Fruit fly (Drosophila melanogaster) whole organism, embryonic: ENCODE results near the gene CG31365.

Experiments
- CG11695 ChIP-seq: fragments of 200-800 bp; sonication (Bioruptor generic); IDR thresholded peaks from 3 replicates; pipeline ENCODE4 v1.3.6; 2022; ENCODE audit warnings: missing biosample characterization, missing genetic modification characterization
- CG1233 ChIP-seq: fragments of 200-800 bp; sonication (Bioruptor generic); optimal IDR thresholded peaks from 4 replicates; lab custom pipeline; 2018; ENCODE audit warnings: missing biosample characterization, mild to moderate bottlenecking, missing genetic modification characterization
- CG15073 ChIP-seq: fragments of 200-800 bp; sonication (Bioruptor generic); optimal IDR thresholded peaks from 2 replicates; lab custom pipeline; 2016; ENCODE audit warnings: missing biosample characterization, missing genetic modification characterization
- CG15479 ChIP-seq: fragments of 200-800 bp; sonication (Bioruptor generic); optimal IDR thresholded peaks from 3 replicates; lab custom pipeline; 2019; ENCODE audit warnings: missing biosample characterization, mild to moderate bottlenecking, missing genetic modification characterization, moderate library complexity
- CG15696 ChIP-seq: fragments of 200-800 bp; sonication (Bioruptor generic); optimal IDR thresholded peaks from 2 replicates; lab custom pipeline; 2019; ENCODE audit warnings: missing biosample characterization, mild to moderate bottlenecking, missing genetic modification characterization, moderate library complexity
- CG1603 ChIP-seq: fragments of 200-800 bp; sonication (Bioruptor generic); optimal IDR thresholded peaks from 2 replicates; lab custom pipeline; 2019; ENCODE audit warnings: missing biosample characterization, mild to moderate bottlenecking, missing genetic modification characterization, moderate library complexity
- CG17186 ChIP-seq: fragments of 200-800 bp; sonication (Bioruptor generic); optimal IDR thresholded peaks from 3 replicates; lab custom pipeline; 2017; ENCODE audit warnings: missing biosample characterization, missing genetic modification reagents, missing genetic modification characterization
- CG17328 ChIP-seq: fragments of 200-800 bp; sonication (Bioruptor generic); IDR thresholded peaks from 2 replicates; pipeline ENCODE4 v1.3.6; 2022; ENCODE audit warnings: missing biosample characterization, missing genetic modification characterization
- CG17361 ChIP-seq: fragments of 200-800 bp; sonication (Bioruptor generic); IDR thresholded peaks from 3 replicates; pipeline ENCODE4 v1.3.6; 2022; ENCODE audit warnings: missing biosample characterization, missing genetic modification characterization
- CG2202 ChIP-seq: fragments of 200-800 bp; sonication (Bioruptor generic); optimal IDR thresholded peaks from 2 replicates; lab custom pipeline; 2018; ENCODE audit warnings: missing biosample characterization, mild to moderate bottlenecking, missing genetic modification characterization
- CG2712 ChIP-seq: fragments of 200-800 bp; optimal IDR thresholded peaks from 3 replicates; lab custom pipeline; 2019; ENCODE audit warnings: missing biosample characterization, mild to moderate bottlenecking, missing genetic modification characterization, moderate library complexity
- CG3065 ChIP-seq: fragments of 200-800 bp; sonication (Bioruptor generic); optimal IDR thresholded peaks from 2 replicates; lab custom pipeline; 2016; ENCODE audit warnings: missing biosample characterization, missing genetic modification characterization
- CG4404 ChIP-seq: fragments of 200-800 bp; sonication (Bioruptor generic); IDR thresholded peaks from 2 replicates; pipeline ENCODE4 v1.3.6; 2022; ENCODE audit warnings: missing biosample characterization, missing genetic modification characterization
- CG5953 ChIP-seq: fragments of 200-800 bp; sonication (Bioruptor generic); IDR thresholded peaks from 2 replicates; pipeline ENCODE4 v1.3.6; 2022; ENCODE audit warnings: missing biosample characterization, missing genetic modification characterization
- CG6791 ChIP-seq: fragments of 200-800 bp; sonication (Bioruptor generic); IDR thresholded peaks from 3 replicates; pipeline ENCODE4 v1.3.6; 2022; ENCODE audit warnings: missing biosample characterization, missing genetic modification characterization; ENCODE audit not compliant: partially characterized antibody
- CG6813 ChIP-seq: fragments of 200-800 bp; sonication (Bioruptor generic); optimal IDR thresholded peaks from 2 replicates; lab custom pipeline; 2017; ENCODE audit warnings: missing biosample characterization, missing genetic modification characterization, mild to moderate bottlenecking, moderate library complexity, missing genetic modification reagents
- CG7271 ChIP-seq: fragments of 200-800 bp; sonication (Bioruptor generic); optimal IDR thresholded peaks from 2 replicates; lab custom pipeline; 2018; ENCODE audit warnings: missing biosample characterization, mild to moderate bottlenecking, missing genetic modification characterization, moderate library complexity
- CG7357 ChIP-seq: fragments of 200-800 bp; sonication (Bioruptor generic); IDR thresholded peaks from 3 replicates; pipeline ENCODE4 v1.3.6; 2022; ENCODE audit warnings: missing biosample characterization, missing genetic modification characterization
- CG9876 ChIP-seq: fragments of 200-800 bp; sonication (Bioruptor generic); optimal IDR thresholded peaks from 2 replicates; lab custom pipeline; 2016; ENCODE audit warnings: missing biosample characterization, missing genetic modification characterization
- D ChIP-seq, 2 experiments: fragments of 200-800 bp in 1 of 2; fragments of >200 bp in 1 of 2; sonication (Bioruptor generic) in 1 of 2; optimal IDR thresholded peaks; 2 replicates in 1 of 2; 3 replicates in 1 of 2; lab custom pipeline; 2017; ENCODE audit warnings: mild to moderate bottlenecking in 1 of 2, missing biosample characterization in 1 of 2, missing genetic modification characterization in 1 of 2, missing genetic modification reagents in 1 of 2
- Deaf1 ChIP-seq: fragments of 200-800 bp; optimal IDR thresholded peaks from 3 replicates; lab custom pipeline; 2019; ENCODE audit warnings: missing biosample characterization, mild to moderate bottlenecking, missing genetic modification characterization, moderate library complexity
- Drgx ChIP-seq: fragments of 200-800 bp; sonication (Bioruptor generic); IDR thresholded peaks from 2 replicates; pipeline ENCODE4 v1.3.6; 2022; ENCODE audit warnings: missing biosample characterization, missing genetic modification characterization
- HLHmδ ChIP-seq: fragments of 200-800 bp; sonication (Bioruptor generic); optimal IDR thresholded peaks from 2 replicates; lab custom pipeline; 2018; ENCODE audit warnings: missing biosample characterization, mild to moderate bottlenecking, missing genetic modification characterization, moderate library complexity
- Hey ChIP-seq: fragments of 200-800 bp; sonication (Bioruptor generic); optimal IDR thresholded peaks from 3 replicates; lab custom pipeline; 2018; ENCODE audit warnings: missing biosample characterization, mild to moderate bottlenecking, missing genetic modification characterization
- Kr ChIP-seq: fragments of 200-800 bp; sonication (Bioruptor generic); optimal IDR thresholded peaks from 2 replicates; lab custom pipeline; 2017; ENCODE audit warnings: missing biosample characterization, mild to moderate bottlenecking, missing genetic modification characterization
- Rfx ChIP-seq: fragments of 200-800 bp; sonication (Bioruptor generic); IDR thresholded peaks from 2 replicates; pipeline ENCODE4 v1.3.6; 2022; ENCODE audit warnings: missing biosample characterization, missing genetic modification characterization
- cas ChIP-seq: fragments of 200-800 bp; sonication (Bioruptor generic); IDR thresholded peaks from 2 replicates; pipeline ENCODE4 v1.3.6; 2022; ENCODE audit warnings: missing biosample characterization, missing genetic modification characterization
- cg ChIP-seq: fragments of 200-800 bp; sonication (Bioruptor generic); optimal IDR thresholded peaks from 3 replicates; lab custom pipeline; 2019; ENCODE audit warnings: missing biosample characterization, mild to moderate bottlenecking, missing genetic modification characterization, moderate library complexity
- chn ChIP-seq: fragments of 200-800 bp; sonication (Bioruptor generic); optimal IDR thresholded peaks from 2 replicates; lab custom pipeline; 2016; ENCODE audit warnings: missing biosample characterization, missing genetic modification characterization
- ci ChIP-seq: fragments of 200-800 bp; sonication (Bioruptor generic); IDR thresholded peaks from 3 replicates; pipeline ENCODE4 v1.3.6; 2022; ENCODE audit warnings: missing biosample characterization, missing genetic modification characterization
- cwo ChIP-seq: fragments of 200-800 bp; sonication (Bioruptor generic); optimal IDR thresholded peaks from 3 replicates; lab custom pipeline; 2017; ENCODE audit warnings: missing biosample characterization, missing genetic modification characterization, mild to moderate bottlenecking, moderate library complexity, missing genetic modification reagents
- dpn ChIP-seq, 2 experiments: fragments of 200-800 bp; sonication (Bioruptor generic); optimal IDR thresholded peaks; 3 replicates each; lab custom pipeline; 2016; ENCODE audit warnings: missing biosample characterization in 2 of 2, missing genetic modification characterization in 2 of 2
- esg ChIP-seq: fragments of 200-800 bp; sonication (Bioruptor generic); conservative IDR thresholded peaks from 2 replicates; pipeline ENCODE4 v1.3.6; 2022; ENCODE audit warnings: missing biosample characterization, missing genetic modification characterization
- fd102C ChIP-seq: fragments of 200-800 bp; sonication (Bioruptor generic); optimal IDR thresholded peaks from 2 replicates; lab custom pipeline; 2018; ENCODE audit warnings: missing biosample characterization, mild to moderate bottlenecking, missing genetic modification characterization, moderate library complexity
- fd64A ChIP-seq: fragments of 200-800 bp; sonication (Bioruptor generic); optimal IDR thresholded peaks from 3 replicates; lab custom pipeline; 2018; ENCODE audit warnings: missing biosample characterization, mild to moderate bottlenecking, missing genetic modification characterization
- ham ChIP-seq: fragments of 200-800 bp; sonication (Bioruptor generic); IDR thresholded peaks from 2 replicates; pipeline ENCODE4 v1.3.6; 2022; ENCODE audit warnings: missing biosample characterization, missing genetic modification characterization
- hkb ChIP-seq, 2 experiments: fragments of 200-800 bp in 1 of 2; fragments of >200 bp in 1 of 2; sonication (Bioruptor generic) in 1 of 2; IDR thresholded peaks in 1 of 2; optimal IDR thresholded peaks in 1 of 2; 2 replicates each; pipeline versions ENCODE4 v1.3.6 to Lab custom; 2017 to 2022; ENCODE audit warnings: missing biosample characterization in 1 of 2, missing genetic modification characterization in 1 of 2
- hth ChIP-seq: fragments of >200 bp; optimal IDR thresholded peaks from 2 replicates; lab custom pipeline; 2017; ENCODE audit warnings: inconsistent platforms
- otp ChIP-seq: fragments of 200-800 bp; sonication (Bioruptor generic); IDR thresholded peaks from 3 replicates; pipeline ENCODE4, ENCODE4 v1.3.6; 2022; ENCODE audit warnings: missing biosample characterization, missing genetic modification characterization
- pan ChIP-seq, 4 experiments: fragments of >200 bp in 3 of 4; fragments of 200-800 bp in 1 of 4; sonication (Bioruptor generic) in 1 of 4; optimal IDR thresholded peaks in 3 of 4; IDR thresholded peaks in 1 of 4; 2 replicates each; pipeline versions ENCODE4 v1.3.6 to Lab custom; 2017 to 2022; ENCODE audit warnings: missing biosample characterization in 2 of 4, missing genetic modification characterization in 2 of 4, mixed read lengths in 1 of 4
- pnt ChIP-seq: fragments of 200-800 bp; sonication (Bioruptor generic); optimal IDR thresholded peaks from 3 replicates; lab custom pipeline; 2016; ENCODE audit warnings: missing biosample characterization, missing genetic modification characterization
- row ChIP-seq: fragments of 200-800 bp; sonication (Bioruptor generic); IDR thresholded peaks from 3 replicates; pipeline ENCODE4 v1.3.6; 2022; ENCODE audit warnings: missing biosample characterization, missing genetic modification characterization
- sens ChIP-seq: fragments of 200-800 bp; sonication (Bioruptor generic); peaks from one replicate; lab custom pipeline; 2016; ENCODE audit warnings: missing biosample characterization, missing genetic modification characterization
- sens-2 ChIP-seq: fragments of 200-800 bp; sonication (Bioruptor generic); IDR thresholded peaks from 2 replicates; pipeline ENCODE4 v1.3.6; 2022; ENCODE audit warnings: missing biosample characterization, missing genetic modification characterization
- vvl ChIP-seq: fragments of 200-800 bp; sonication (Bioruptor generic); IDR thresholded peaks from 2 replicates; pipeline ENCODE4 v1.3.6; 2022; ENCODE audit warnings: missing biosample characterization, missing genetic modification characterization
- zen ChIP-seq: fragments of 200-800 bp; sonication (Bioruptor generic); optimal IDR thresholded peaks from 3 replicates; lab custom pipeline; 2018; ENCODE audit warnings: missing biosample characterization, mild to moderate bottlenecking, missing genetic modification characterization, moderate library complexity
- zf30C ChIP-seq: fragments of 200-800 bp; sonication (Bioruptor generic); optimal IDR thresholded peaks from 3 replicates; lab custom pipeline; 2018; ENCODE audit warnings: missing biosample characterization, mild to moderate bottlenecking, missing genetic modification characterization

Gene CG31365

DNA sequence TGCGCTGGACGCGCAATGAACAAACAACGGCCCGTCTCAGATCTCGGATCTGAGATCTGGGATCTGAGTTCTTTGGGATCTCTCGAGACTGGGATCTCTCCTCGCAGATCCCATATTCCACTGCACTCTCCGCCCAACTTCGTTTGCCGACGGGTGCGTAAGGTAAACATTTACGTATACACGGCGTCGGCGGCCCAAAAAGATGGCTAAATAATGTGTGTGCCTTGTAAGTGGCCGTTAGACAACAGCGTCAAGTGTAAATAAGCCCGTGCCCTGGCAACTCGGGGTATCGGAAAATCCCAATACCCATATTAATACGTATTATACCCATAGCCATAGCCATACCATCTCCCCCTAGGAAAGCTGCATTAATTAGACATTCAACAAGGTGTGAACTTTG is 8.5 kb upstream of the CG31365 start (continued):
- TF ChIP-seq ham (GFP tag; lab: Robert Waterston, UW) = no peak
- TF ChIP-seq CG2202 = no peak
- TF ChIP-seq fd64A = peak; percentile 42
- TF ChIP-seq CG15479 (GFP tag; lab: Kevin White, UChicago) = no peak
- no peak for TF ChIP-seq CG15073 (GFP tag; lab: Kevin White, UChicago)
- no peak for TF ChIP-seq CG17186 (GFP tag; lab: Kevin White, UChicago)
- TF ChIP-seq vvl = peak; percentile 27; the same call in 1 of the 2 replicates
- peak; percentile 47 for TF ChIP-seq HLHmδ
- peak; percentile 48; the same call in 1 of the 3 replicates for TF ChIP-seq ci (GFP tag; lab: Robert Waterston, UW)
- TF ChIP-seq pan (optimal IDR thresholded peaks at IDR 0.05; lab: Kevin White, UChicago) = no peak
- TF ChIP-seq pan (GFP tag; optimal IDR thresholded peaks at IDR 0.05 in 1 of 2, IDR thresholded peaks at IDR 0.05 in 1 of 2) = peak in 1 of 2 experiments; percentile 9
- no peak for TF ChIP-seq Hey (tag; lab: Kevin White, UChicago)
- TF ChIP-seq cas (GFP tag; lab: Robert Waterston, UW) = no peak
- peak; percentile 31 for TF ChIP-seq CG1603
- TF ChIP-seq cwo = no peak
- TF ChIP-seq fd102C = peak; percentile 58
- TF ChIP-seq Drgx (GFP tag; lab: Robert Waterston, UW) = no peak
- no peak for TF ChIP-seq CG6791

dm6 chr3R:23133301-23133828 is 7.1 kb upstream of the CG31365 start:
- TF ChIP-seq hth (lab: Kevin White, UChicago) (no peak), CG3065 (GFP tag; lab: Kevin White, UChicago) (peak; percentile 65), CG4404 (peak; percentile 29; the same call in 1 of the 2 replicates), Deaf1 (tag; lab: Kevin White, UChicago) (peak; percentile 3), cg (GFP tag; lab: Kevin White, UChicago) (peak; percentile 57), CG1233 (peak; percentile 25), CG15479 (GFP tag; lab: Kevin White, UChicago) (peak; percentile 31), Rfx (GFP tag; lab: Robert Waterston, UW) (no peak), Kr (GFP tag; lab: Kevin White, UChicago) (peak; percentile 77), CG5953 (0 out of 2 replicates have a peak, but pooled peaks have one; percentile 34), CG7271 (tag; lab: Kevin White, UChicago) (peak; percentile 65), fd102C (peak; percentile 85), CG17328 (GFP tag; lab: Robert Waterston, UW) (0 out of 2 replicates have a peak, but pooled peaks have one; percentile 29), sens-2 (0 out of 2 replicates have a peak, but pooled peaks have one; percentile 5), dpn (GFP tag; optimal IDR thresholded peaks at IDR 0.05; lab: Kevin White, UChicago) (peak in 1 of 2 experiments; percentile 13), otp (GFP tag; lab: Robert Waterston, UW) (0 out of 3 replicates have a peak, but pooled peaks have one; percentile 16), hkb (optimal IDR thresholded peaks at IDR 0.05; lab: Kevin White, UChicago) (no peak), hkb (GFP tag; IDR thresholded peaks at IDR 0.05; lab: Robert Waterston, UW) (0 out of 2 replicates have a peak, but pooled peaks have one; percentile 25), CG7357 (GFP tag; lab: Robert Waterston, UW) (no peak), pnt (no peak), CG9876 (GFP tag; lab: Kevin White, UChicago) (no peak), zf30C (GFP tag; lab: Kevin White, UChicago) (peak; percentile 80), CG17361 (GFP tag; lab: Robert Waterston, UW) (0 out of 3 replicates have a peak, but pooled peaks have one; percentile 40), D (optimal IDR thresholded peaks at IDR 0.05; lab: Kevin White, UChicago) (no peak), D (GFP tag; optimal IDR thresholded peaks at IDR 0.05; lab: Kevin White, UChicago) (no peak), CG2712 (tag; lab: Kevin White, UChicago) (peak; percentile 48), zen (tag; lab: Kevin White, UChicago) (peak; percentile 37), row (GFP tag; lab: Robert Waterston, UW) (0 out of 3 replicates have a peak, but pooled peaks have one; percentile 33), CG15696 (tag; lab: Kevin White, UChicago) (peak; percentile 58), esg (GFP tag; lab: Robert Waterston, UW) (0 out of 2 replicates have a peak, but pooled peaks have one; percentile 7), vvl (peak; percentile 38; the same call in 1 of the 2 replicates), chn (GFP tag; lab: Kevin White, UChicago) (peak; percentile 3), CG11695 (GFP tag; lab: Robert Waterston, UW) (peak; percentile 53; the same call in 1 of the 3 replicates), CG6813 (GFP tag; lab: Kevin White, UChicago) (peak; percentile 40), sens (GFP tag; lab: Kevin White, UChicago) (peak; percentile 83)
